Worm (Caenorhabditis elegans): ENCODE results near the gene F35C11.6.

F35C11.6 gene

ce11 chrII:8230976-8231375 is 28.0 kb downstream of the F35C11.6 start, which contains the start of gene M110.9:
TSS of gene M110.9 (plus strand) at chrII:8231276.
- TF ChIP-seq madf-3 (GFP tag; IDR thresholded peaks at IDR 0.05) (0 out of 2 replicates have a peak, but pooled peaks have one; percentile 27), F57A8.1 (GFP tag; optimal IDR thresholded peaks at IDR 0.05) (no peak), lin-54 (GFP tag; optimal IDR thresholded peaks at IDR 0.05) (no peak), dpff-1 (tag; optimal IDR thresholded peaks at IDR 0.05) (no peak)

ce11 chrII:8226475-8226874 is 32.5 kb downstream of the F35C11.6 start:
- TF ChIP-seq nhr-80 (tag; optimal IDR thresholded peaks at IDR 0.05) = peak; percentile 44
- peak; percentile 49; the same call in 1 of the 2 replicates for TF ChIP-seq hmg-1.2 (GFP tag; IDR thresholded peaks at IDR 0.05)
- no peak for TF ChIP-seq B0019.2 (GFP tag; conservative IDR thresholded peaks at IDR 0.05)
- TF ChIP-seq Y79H2A.3 (GFP tag; conservative IDR thresholded peaks at IDR 0.05) = 0 out of 2 replicates have a peak, but pooled peaks have one; percentile 16
- TF ChIP-seq ekl-4 (GFP tag; IDR thresholded peaks at IDR 0.05) = peak; percentile 14; the same call in 1 of the 2 replicates
- no peak for TF ChIP-seq F57A8.1 (GFP tag; optimal IDR thresholded peaks at IDR 0.05)
- TF ChIP-seq lin-54 (GFP tag; optimal IDR thresholded peaks at IDR 0.05) = peak; percentile 13
- TF ChIP-seq mes-4 (tag; optimal IDR thresholded peaks at IDR 0.05) = no peak
- no peak for TF ChIP-seq hmg-20 (GFP tag; IDR thresholded peaks at IDR 0.05)

- no peak for TF ChIP-seq hrde-1 (tag; optimal IDR thresholded peaks at IDR 0.05; ENCODE audit: borderline replicate concordance)
- TF ChIP-seq tlf-1 (GFP tag; optimal IDR thresholded peaks at IDR 0.05) = no peak
These were observed 33.0 kb downstream of the F35C11.6 start for ce11 chrII:8225914-8226313.

DNA sequence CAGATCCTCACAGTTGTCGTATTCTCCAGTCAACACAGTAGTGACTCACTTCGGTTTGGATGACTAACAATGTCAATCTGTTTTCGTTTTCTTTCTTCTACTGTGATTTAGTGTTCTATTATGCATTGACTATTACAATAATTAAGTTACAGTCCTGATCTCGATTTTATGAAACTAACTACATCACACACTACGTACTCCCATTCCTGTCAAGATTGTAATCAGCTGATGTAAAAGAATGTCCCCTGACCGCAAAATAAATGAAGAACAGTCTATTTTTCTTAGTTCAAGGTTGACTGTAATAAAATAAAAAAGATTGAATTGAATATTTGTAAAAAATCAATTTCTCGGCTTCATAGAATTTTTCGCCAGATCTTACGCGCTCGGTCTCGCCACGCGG is 33.6 kb downstream of the F35C11.6 start:
- TF ChIP-seq cebp-1 (GFP tag; IDR thresholded peaks at IDR 0.05) (no peak), cebp-1 (tag; optimal IDR thresholded peaks at IDR 0.05) (peak; percentile 54), bed-1 (GFP tag; IDR thresholded peaks at IDR 0.05) (no peak)

- TF ChIP-seq hmg-1.2 (GFP tag; IDR thresholded peaks at IDR 0.05) = 0 out of 2 replicates have a peak, but pooled peaks have one; percentile 8
- no peak for TF ChIP-seq ztf-6 (GFP tag; IDR thresholded peaks at IDR 0.05)
These were observed 34.3 kb downstream of the F35C11.6 start for ce11 chrII:8224623-8225022.

ce11 chrII:8223945-8224344 is 35.0 kb downstream of the F35C11.6 start:
- no peak for TF ChIP-seq madf-10 (tag; optimal IDR thresholded peaks at IDR 0.05)
- no peak for TF ChIP-seq let-607 (tag; optimal IDR thresholded peaks at IDR 0.05)
- no peak for TF ChIP-seq akir-1 (GFP tag; optimal IDR thresholded peaks at IDR 0.05)
- TF ChIP-seq madf-8 (GFP tag; conservative IDR thresholded peaks at IDR 0.05) = no peak
- no peak for TF ChIP-seq lin-26 (GFP tag; IDR thresholded peaks at IDR 0.05)
- no peak for TF ChIP-seq F33H1.4 (GFP tag; IDR thresholded peaks at IDR 0.05)
- no peak for TF ChIP-seq ekl-4 (GFP tag; IDR thresholded peaks at IDR 0.05)
- TF ChIP-seq F10E7.11 (tag; optimal IDR thresholded peaks at IDR 0.05) = no peak
- TF ChIP-seq ceh-91 (GFP tag; IDR thresholded peaks at IDR 0.05) = no peak

DNA sequence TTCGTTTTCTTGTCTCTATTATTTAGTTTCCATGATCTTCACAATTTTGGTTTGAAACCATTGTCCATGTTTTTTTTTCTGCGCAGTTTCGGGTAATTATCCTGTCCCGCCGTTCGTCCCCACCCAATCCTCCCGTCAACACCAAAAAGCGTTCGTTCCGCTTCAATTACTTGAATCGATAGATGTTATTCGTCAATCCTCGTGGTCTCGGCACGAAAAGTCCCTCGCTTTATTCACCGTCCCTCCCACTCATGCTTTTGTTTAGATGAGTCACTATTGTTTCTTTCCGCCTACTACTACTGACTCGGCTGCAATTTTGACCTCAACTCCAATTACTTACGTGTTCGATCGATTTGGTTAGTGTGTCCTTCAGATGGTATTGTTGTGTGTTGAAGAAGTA is 35.5 kb downstream of the F35C11.6 start:
- TF ChIP-seq aptf-3 (GFP tag; IDR thresholded peaks at IDR 0.05) (peak; percentile 33; the same call in 1 of the 2 replicates), rec-8 (tag; optimal IDR thresholded peaks at IDR 0.05) (no peak)

Measured in whole organism, young adult.